Fruit fly (Drosophila melanogaster): Measurements from ENCODE around the gene tst.

The tst gene

DNA sequence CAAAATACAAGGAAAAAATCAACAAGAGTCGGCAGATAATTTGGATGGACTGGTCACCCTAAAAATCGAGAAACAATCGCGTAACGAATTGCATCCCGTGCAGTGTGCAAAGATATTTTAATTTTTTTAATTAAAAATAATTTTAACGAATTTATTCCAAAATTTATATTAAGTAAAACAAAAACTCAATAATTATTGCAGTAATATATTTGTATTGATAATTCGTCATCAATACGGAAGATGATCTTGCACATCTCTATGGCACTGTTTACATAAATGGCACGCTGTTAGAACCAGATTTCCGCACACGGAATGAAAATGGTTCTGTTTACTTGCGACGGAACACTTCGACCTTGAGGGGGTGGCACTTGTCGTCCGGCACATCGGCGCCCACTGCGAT, at the start of gene tst:
TSS of gene tst (minus strand) at position 52 of the 400 bp plus-strand sequence.
- TF ChIP-seq noc (tag; optimal IDR thresholded peaks at IDR 0.05) = peak; percentile 90

dm6 chr3R:23820290-23820689, 47.6 kb upstream of the tst start:
- TF ChIP-seq noc (tag; optimal IDR thresholded peaks at IDR 0.05) = no peak

- peak; percentile 60 for TF ChIP-seq noc (tag; optimal IDR thresholded peaks at IDR 0.05)
Measured at dm6 chr3R:23818879-23819408, 46.3 kb upstream of the tst start, which contains the start of the genes CG33111 and eIF4G2. TSS of gene CG33111 (minus strand) at chr3R:23819237. TSS of gene eIF4G2 (minus strand) at chr3R:23819237.

- no peak for TF ChIP-seq noc (tag; optimal IDR thresholded peaks at IDR 0.05)
Measured at dm6 chr3R:23817566-23818202, 45.0 kb upstream of the tst start.

dm6 chr3R:23803668-23804067, 31.0 kb upstream of the tst start, which contains the start of gene CG34355:
TSS of gene CG34355 (plus strand) at chr3R:23803859.
- no peak for TF ChIP-seq noc (tag; optimal IDR thresholded peaks at IDR 0.05)

- TF ChIP-seq noc (tag; optimal IDR thresholded peaks at IDR 0.05) = no peak
Measured at dm6 chr3R:23791491-23791890, 18.8 kb upstream of the tst start.

- no peak for TF ChIP-seq noc (tag; optimal IDR thresholded peaks at IDR 0.05)
Measured at dm6 chr3R:23790483-23791175, 18.0 kb upstream of the tst start.

- TF ChIP-seq noc (tag; optimal IDR thresholded peaks at IDR 0.05) = no peak
Measured at dm6 chr3R:23789584-23789983, 16.9 kb upstream of the tst start.

DNA sequence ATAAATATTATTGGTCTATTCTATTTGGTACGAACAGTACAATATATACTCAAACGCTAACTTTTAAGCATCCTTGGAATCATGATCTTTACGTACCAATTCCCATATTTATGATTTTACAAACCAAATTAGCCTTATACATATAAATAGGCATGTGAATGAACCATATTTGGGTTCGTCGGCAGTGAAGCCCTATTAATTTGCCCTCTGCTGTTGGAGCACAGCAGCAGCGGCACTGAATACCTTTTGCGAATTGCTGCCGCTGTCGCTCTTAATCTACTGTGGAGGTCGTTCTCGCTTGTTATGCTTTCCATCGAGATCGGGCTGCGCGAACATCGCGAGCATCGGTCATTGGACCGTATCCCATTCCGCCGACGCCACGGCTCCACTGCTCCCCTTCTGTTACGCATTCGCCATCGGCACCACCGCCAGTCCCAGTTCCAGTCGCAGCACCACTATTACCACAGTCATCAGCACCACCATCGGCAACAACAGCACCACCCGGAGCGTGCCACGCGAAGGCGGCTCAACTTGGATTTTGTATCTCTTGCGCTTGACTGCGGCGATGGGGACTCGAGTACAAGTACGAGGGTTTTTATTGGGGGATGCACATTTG, 15.9 kb upstream of the tst start:
- peak; percentile 48 for TF ChIP-seq noc (tag; optimal IDR thresholded peaks at IDR 0.05)

DNA sequence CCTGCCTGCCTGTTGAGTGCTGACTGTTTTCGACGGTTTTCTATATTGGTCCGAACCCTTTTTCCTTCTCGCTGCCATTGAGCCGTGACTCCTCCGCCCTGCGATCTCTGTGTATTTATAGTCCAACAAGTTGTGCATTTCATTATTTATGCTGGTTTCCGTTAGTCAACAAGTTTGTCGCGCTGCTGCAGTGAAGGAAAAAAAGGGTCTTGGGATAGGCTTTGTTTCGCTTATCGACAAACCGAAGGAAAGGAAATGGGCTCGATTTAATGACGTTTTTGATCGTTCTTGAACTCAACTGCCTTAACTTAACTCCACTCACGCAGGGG, 14.9 kb upstream of the tst start:
- no peak for TF ChIP-seq noc (tag; optimal IDR thresholded peaks at IDR 0.05)

- no peak for TF ChIP-seq noc (tag; optimal IDR thresholded peaks at IDR 0.05)
Measured at dm6 chr3R:23786768-23787631, 14.3 kb upstream of the tst start.

- no peak for TF ChIP-seq noc (tag; optimal IDR thresholded peaks at IDR 0.05)
Measured at dm6 chr3R:23784925-23785680, 12.4 kb upstream of the tst start.

DNA sequence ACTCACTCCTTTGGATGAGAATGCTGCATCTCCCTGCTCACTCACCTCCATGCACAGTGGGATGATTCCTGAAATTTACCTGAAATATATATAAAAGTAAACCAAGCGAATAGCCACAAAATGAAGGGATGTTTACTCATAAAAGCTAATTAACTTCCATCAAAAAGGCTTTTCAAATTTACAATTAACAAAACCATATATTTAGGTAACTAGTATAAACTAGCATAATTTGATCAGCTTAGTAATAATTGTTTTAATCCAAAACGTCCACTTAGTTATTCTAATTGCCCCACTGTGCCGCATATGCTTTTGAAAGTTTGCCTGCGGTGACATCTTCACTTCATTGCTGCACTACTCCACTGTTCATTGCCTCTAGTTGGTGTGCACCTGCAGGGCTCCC, 11.3 kb upstream of the tst start:
- TF ChIP-seq noc (tag; optimal IDR thresholded peaks at IDR 0.05) = no peak

dm6 chr3R:23783403-23783757, 10.7 kb upstream of the tst start:
- TF ChIP-seq noc (tag; optimal IDR thresholded peaks at IDR 0.05) = no peak
